Fruit fly (Drosophila melanogaster) whole organism, embryonic: ENCODE measurements around the gene CG13114.

Source experiments
- CG10959 ChIP-seq: fragments of 200-800 bp; sonication (Bioruptor generic); IDR thresholded peaks from 2 replicates; pipeline ENCODE4 v1.3.6; 2022; ENCODE audit warnings: missing biosample characterization, missing genetic modification characterization
- CG11695 ChIP-seq: fragments of 200-800 bp; sonication (Bioruptor generic); IDR thresholded peaks from 3 replicates; pipeline ENCODE4 v1.3.6; 2022; ENCODE audit warnings: missing biosample characterization, missing genetic modification characterization
- CG12299 ChIP-seq: fragments of 200-800 bp; sonication (Bioruptor generic); optimal IDR thresholded peaks from 2 replicates; lab custom pipeline; 2018; ENCODE audit warnings: missing biosample characterization, mild to moderate bottlenecking, missing genetic modification characterization
- CG12659 ChIP-seq: fragments of 200-800 bp; sonication (Bioruptor generic); optimal IDR thresholded peaks from 3 replicates; lab custom pipeline; 2017; ENCODE audit warnings: mild to moderate bottlenecking, missing biosample characterization, missing genetic modification reagents, missing genetic modification characterization
- CG1602 ChIP-seq: fragments of 200-800 bp; sonication (Bioruptor generic); optimal IDR thresholded peaks from 3 replicates; lab custom pipeline; 2016; ENCODE audit warnings: missing biosample characterization, missing genetic modification characterization
- CG1832 ChIP-seq: fragments of 200-800 bp; sonication (Bioruptor generic); optimal IDR thresholded peaks from 2 replicates; lab custom pipeline; 2017; ENCODE audit warnings: missing biosample characterization, mild to moderate bottlenecking, missing genetic modification characterization, inconsistent platforms
- CG2120 ChIP-seq: fragments of 200-800 bp; sonication (Bioruptor generic); optimal IDR thresholded peaks from 3 replicates; lab custom pipeline; 2016; ENCODE audit warnings: missing biosample characterization, missing genetic modification characterization
- CG2875 ChIP-seq: fragments of 200-800 bp; sonication (Bioruptor generic); optimal IDR thresholded peaks from 2 replicates; lab custom pipeline; 2017; ENCODE audit warnings: missing biosample characterization, mild to moderate bottlenecking, missing genetic modification characterization, missing genetic modification reagents
- CG34422 ChIP-seq: fragments of 200-800 bp; sonication (Bioruptor generic); IDR thresholded peaks from 3 replicates; pipeline ENCODE4 v1.3.6; 2022; ENCODE audit warnings: missing biosample characterization, missing genetic modification characterization
- CG3995 ChIP-seq: fragments of 200-800 bp; sonication (Bioruptor generic); optimal IDR thresholded peaks from 3 replicates; lab custom pipeline; 2016; ENCODE audit warnings: missing biosample characterization, missing genetic modification characterization
- CG4424 ChIP-seq: fragments of 200-800 bp; sonication (Bioruptor generic); optimal IDR thresholded peaks from 3 replicates; lab custom pipeline; 2016; ENCODE audit warnings: missing biosample characterization, missing genetic modification characterization
- CG7271 ChIP-seq: fragments of 200-800 bp; sonication (Bioruptor generic); optimal IDR thresholded peaks from 2 replicates; lab custom pipeline; 2018; ENCODE audit warnings: missing biosample characterization, mild to moderate bottlenecking, missing genetic modification characterization, moderate library complexity
- CG7372 ChIP-seq: fragments of 200-800 bp; sonication (Bioruptor generic); IDR thresholded peaks from 2 replicates; pipeline ENCODE4 v1.3.6; 2022; ENCODE audit warnings: missing biosample characterization, missing genetic modification characterization
- CG8290 ChIP-seq, 3 experiments: fragments of 200-800 bp; sonication (Bioruptor generic); optimal IDR thresholded peaks; 2 replicates each; lab custom pipeline; 2016 to 2019; ENCODE audit warnings: missing biosample characterization in 3 of 3, missing genetic modification characterization in 3 of 3, mild to moderate bottlenecking in 2 of 3, moderate library complexity in 1 of 3
- CG9876 ChIP-seq: fragments of 200-800 bp; sonication (Bioruptor generic); optimal IDR thresholded peaks from 2 replicates; lab custom pipeline; 2016; ENCODE audit warnings: missing biosample characterization, missing genetic modification characterization
- E2f2 ChIP-seq: fragments of 200-800 bp; sonication (Bioruptor generic); IDR thresholded peaks from 2 replicates; pipeline ENCODE4 v1.3.6; 2022; ENCODE audit warnings: missing biosample characterization, missing genetic modification characterization
- Eip74EF ChIP-seq, 2 experiments: fragments of 200-800 bp in 1 of 2; fragments of >200 bp in 1 of 2; sonication (Bioruptor generic) in 1 of 2; optimal IDR thresholded peaks; 2 replicates each; lab custom pipeline; 2017 to 2019; ENCODE audit warnings: missing biosample characterization in 2 of 2, missing genetic modification characterization in 2 of 2, mild to moderate bottlenecking in 1 of 2, moderate library complexity in 1 of 2
- Ets97D ChIP-seq: fragments of 200-800 bp; sonication (Bioruptor generic); optimal IDR thresholded peaks from 3 replicates; lab custom pipeline; 2016; ENCODE audit warnings: missing biosample characterization, missing genetic modification characterization
- Fer2 ChIP-seq: fragments of 200-800 bp; sonication (Bioruptor generic); optimal IDR thresholded peaks from 2 replicates; lab custom pipeline; 2018; ENCODE audit warnings: missing biosample characterization, mild to moderate bottlenecking, missing genetic modification characterization, moderate library complexity
- Hey ChIP-seq: fragments of 200-800 bp; sonication (Bioruptor generic); optimal IDR thresholded peaks from 3 replicates; lab custom pipeline; 2018; ENCODE audit warnings: missing biosample characterization, mild to moderate bottlenecking, missing genetic modification characterization
- Lim3 ChIP-seq: fragments of 200-800 bp; sonication (Bioruptor generic); IDR thresholded peaks from 2 replicates; pipeline ENCODE4 v1.3.6; 2022; ENCODE audit warnings: missing biosample characterization, missing genetic modification characterization
- Mrtf ChIP-seq: fragments of 200-800 bp; sonication (Bioruptor generic); IDR thresholded peaks from 3 replicates; pipeline ENCODE4 v1.3.6; 2022; ENCODE audit warnings: missing biosample characterization, missing genetic modification characterization
- Oaz ChIP-seq: fragments of 200-800 bp; sonication (Bioruptor generic); IDR thresholded peaks from 2 replicates; pipeline ENCODE4 v1.3.6; 2022; ENCODE audit warnings: missing biosample characterization, missing genetic modification characterization
- Poxn ChIP-seq: fragments of 200-800 bp; sonication (Bioruptor generic); IDR thresholded peaks from 2 replicates; pipeline ENCODE4 v1.3.6; 2022; ENCODE audit warnings: missing biosample characterization, missing genetic modification characterization
- Scr ChIP-seq: fragments of 200-800 bp; sonication (Bioruptor generic); IDR thresholded peaks from 2 replicates; pipeline ENCODE4 v1.3.6; 2022; ENCODE audit warnings: missing biosample characterization, missing genetic modification characterization; ENCODE audit not compliant: partially characterized antibody
- ato ChIP-seq: fragments of 200-800 bp; sonication (Bioruptor generic); IDR thresholded peaks from 2 replicates; pipeline ENCODE4 v1.3.6; 2022; ENCODE audit warnings: missing biosample characterization, missing genetic modification characterization; ENCODE audit not compliant: partially characterized antibody
- az2 ChIP-seq: fragments of 200-800 bp; sonication (Bioruptor generic); optimal IDR thresholded peaks from 3 replicates; lab custom pipeline; 2016; ENCODE audit warnings: missing biosample characterization, missing genetic modification characterization
- caup ChIP-seq: fragments of 200-800 bp; sonication (Bioruptor generic); optimal IDR thresholded peaks from 3 replicates; lab custom pipeline; 2017; ENCODE audit warnings: missing biosample characterization, mild to moderate bottlenecking, missing genetic modification characterization, moderate library complexity; ENCODE audit not compliant: severe bottlenecking
- chinmo ChIP-seq: fragments of 200-800 bp; sonication (Bioruptor generic); IDR thresholded peaks from 4 replicates; pipeline ENCODE4 v1.3.6; 2022; ENCODE audit warnings: missing biosample characterization, missing genetic modification characterization; ENCODE audit not compliant: partially characterized antibody
- cwo ChIP-seq: fragments of 200-800 bp; sonication (Bioruptor generic); optimal IDR thresholded peaks from 3 replicates; lab custom pipeline; 2017; ENCODE audit warnings: missing biosample characterization, missing genetic modification characterization, mild to moderate bottlenecking, moderate library complexity, missing genetic modification reagents
- fd102C ChIP-seq: fragments of 200-800 bp; sonication (Bioruptor generic); optimal IDR thresholded peaks from 2 replicates; lab custom pipeline; 2018; ENCODE audit warnings: missing biosample characterization, mild to moderate bottlenecking, missing genetic modification characterization, moderate library complexity
- gfzf ChIP-seq: fragments of 200-800 bp; sonication (Bioruptor generic); optimal IDR thresholded peaks from 2 replicates; lab custom pipeline; 2016; ENCODE audit warnings: missing biosample characterization, mild to moderate bottlenecking, missing genetic modification characterization, moderate library complexity
- inv ChIP-seq: fragments of 200-800 bp; sonication (Bioruptor generic); IDR thresholded peaks from 2 replicates; pipeline ENCODE4 v1.3.6; 2022; ENCODE audit warnings: missing biosample characterization, missing genetic modification characterization; ENCODE audit not compliant: partially characterized antibody
- jumu ChIP-seq: fragments of 200-800 bp; sonication (Bioruptor generic); optimal IDR thresholded peaks from 3 replicates; lab custom pipeline; 2016; ENCODE audit warnings: missing biosample characterization, missing genetic modification characterization
- lov ChIP-seq, 2 experiments: fragments of 200-800 bp in 1 of 2; fragments of >200 bp in 1 of 2; sonication (Bioruptor generic) in 1 of 2; IDR thresholded peaks in 1 of 2; optimal IDR thresholded peaks in 1 of 2; 2 replicates in 1 of 2; 3 replicates in 1 of 2; pipeline versions ENCODE4 v1.3.6 to Lab custom; 2017 to 2022; ENCODE audit warnings: missing biosample characterization in 1 of 2, missing genetic modification characterization in 1 of 2
- mam ChIP-seq: fragments of 200-800 bp; sonication (Bioruptor generic); optimal IDR thresholded peaks from 3 replicates; lab custom pipeline; 2016; ENCODE audit warnings: missing biosample characterization, missing genetic modification characterization
- p53 ChIP-seq: fragments of 200-800 bp; sonication (Bioruptor generic); optimal IDR thresholded peaks from 2 replicates; lab custom pipeline; 2016; ENCODE audit warnings: missing biosample characterization, missing genetic modification characterization
- pb ChIP-seq: fragments of 200-800 bp; sonication (Bioruptor generic); optimal IDR thresholded peaks from 3 replicates; lab custom pipeline; 2016; ENCODE audit warnings: missing biosample characterization, missing genetic modification characterization
- pros ChIP-seq: fragments of 200-800 bp; sonication (Bioruptor generic); optimal IDR thresholded peaks from 3 replicates; lab custom pipeline; 2019; ENCODE audit warnings: missing biosample characterization, mild to moderate bottlenecking, missing genetic modification characterization, moderate library complexity
- sim ChIP-seq: fragments of 200-800 bp; sonication (Bioruptor generic); IDR thresholded peaks from 2 replicates; pipeline ENCODE4 v1.3.6; 2022; ENCODE audit warnings: missing biosample characterization, missing genetic modification characterization
- sna ChIP-seq: fragments of 200-800 bp; sonication (Bioruptor generic); IDR thresholded peaks from 2 replicates; pipeline ENCODE4 v1.3.6; 2022; ENCODE audit warnings: missing biosample characterization, missing genetic modification characterization; ENCODE audit not compliant: partially characterized antibody
- tup ChIP-seq: fragments of 200-800 bp; sonication (Bioruptor generic); optimal IDR thresholded peaks from 2 replicates; lab custom pipeline; 2016; ENCODE audit warnings: missing biosample characterization, mild to moderate bottlenecking, missing genetic modification characterization, moderate library complexity
- twi ChIP-seq: fragments of 200-800 bp; optimal IDR thresholded peaks from 2 replicates; lab custom pipeline; 2019; ENCODE audit warnings: missing biosample characterization, mild to moderate bottlenecking, missing genetic modification characterization, moderate library complexity
- usp ChIP-seq: fragments of >200 bp; optimal IDR thresholded peaks from 2 replicates; lab custom pipeline; 2017; ENCODE audit warnings: missing biosample characterization, missing genetic modification characterization
- vfl ChIP-seq: fragments of 200-800 bp; sonication (Bioruptor generic); optimal IDR thresholded peaks from 2 replicates; lab custom pipeline; 2016; ENCODE audit warnings: missing biosample characterization, missing genetic modification characterization
- vvl ChIP-seq: fragments of 200-800 bp; sonication (Bioruptor generic); IDR thresholded peaks from 2 replicates; pipeline ENCODE4 v1.3.6; 2022; ENCODE audit warnings: missing biosample characterization, missing genetic modification characterization
- zfh2 ChIP-seq: fragments of 200-800 bp; sonication (Bioruptor generic); optimal IDR thresholded peaks from 2 replicates; lab custom pipeline; 2016; ENCODE audit warnings: missing biosample characterization, missing genetic modification characterization

The CG13114 gene

DNA sequence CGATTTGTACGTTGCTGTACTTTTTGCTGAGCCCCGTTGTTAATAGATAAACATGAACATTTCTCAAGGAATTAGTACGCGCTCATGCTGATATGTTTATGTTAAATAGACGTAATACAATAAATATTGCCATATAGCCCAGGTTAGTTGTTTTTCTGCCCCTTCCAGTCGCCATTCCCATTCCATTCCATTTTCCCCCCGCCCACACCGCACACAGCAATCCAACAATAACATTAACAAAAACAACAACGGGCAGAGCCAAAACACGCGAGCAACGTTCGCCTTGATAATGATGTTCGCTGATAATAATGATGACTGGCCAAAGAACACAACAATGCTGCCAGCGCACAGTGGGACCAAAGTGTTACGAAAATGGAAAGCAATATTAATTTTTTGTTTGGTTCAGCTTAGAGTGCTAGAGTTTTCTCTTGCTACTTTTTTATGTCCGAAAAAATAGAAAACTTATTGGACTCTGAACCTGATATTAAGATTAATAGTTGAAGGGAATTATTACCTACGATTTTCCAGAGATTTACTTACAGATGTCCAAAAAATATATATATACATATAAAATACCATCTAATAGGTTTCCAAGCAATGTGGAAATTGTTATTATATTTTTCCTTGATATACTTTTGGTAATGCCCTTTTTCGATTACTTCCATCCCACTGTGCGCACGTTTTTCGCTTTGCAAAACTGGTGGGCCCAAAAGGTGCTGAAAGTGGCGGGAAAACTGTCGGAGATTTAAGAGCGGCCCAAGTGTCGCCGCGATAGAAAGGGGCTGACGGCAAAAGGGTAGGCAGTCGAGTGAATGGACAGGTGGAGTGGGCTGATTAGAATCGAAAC, 24.2 kb downstream of the CG13114 start (continued):
- TF ChIP-seq usp (GFP tag; lab: Kevin White, UChicago) (no peak), Oaz (GFP tag; lab: Robert Waterston, UW) (peak; percentile 86), zfh2 (GFP tag; lab: Kevin White, UChicago) (peak; percentile 87), CG10959 (GFP tag; lab: Robert Waterston, UW) (peak; percentile 68), jumu (GFP tag; lab: Kevin White, UChicago) (peak; percentile 74), Mrtf (GFP tag; lab: Robert Waterston, UW) (peak; percentile 89), sna (GFP tag; lab: Robert Waterston, UW) (no peak), CG2120 (GFP tag; lab: Kevin White, UChicago) (peak; percentile 95), Poxn (GFP tag; lab: Robert Waterston, UW) (peak; percentile 78), Hey (peak; percentile 35), mam (GFP tag; lab: Kevin White, UChicago) (peak; percentile 83), CG4424 (GFP tag; lab: Kevin White, UChicago) (peak; percentile 97), CG8290 (GFP tag; optimal IDR thresholded peaks at IDR 0.05; lab: Kevin White, UChicago) (peak; percentile 92), CG8290 (tag; optimal IDR thresholded peaks at IDR 0.05; lab: Kevin White, UChicago) (peak; percentile 59 to 76), Lim3 (GFP tag; lab: Robert Waterston, UW) (peak; percentile 44; the same call in 1 of the 2 replicates), CG7372 (GFP tag; lab: Robert Waterston, UW) (peak; percentile 93), cwo (GFP tag; lab: Kevin White, UChicago) (peak; percentile 98), Fer2 (tag; lab: Kevin White, UChicago) (peak; percentile 90), vfl (GFP tag; lab: Kevin White, UChicago) (peak; percentile 92), inv (peak; percentile 47), vvl (peak; percentile 92), lov (optimal IDR thresholded peaks at IDR 0.05; lab: Kevin White, UChicago) (no peak), lov (GFP tag; IDR thresholded peaks at IDR 0.05; lab: Robert Waterston, UW) (0 out of 3 replicates have a peak, but pooled peaks have one; percentile 45), fd102C (GFP tag; lab: Kevin White, UChicago) (peak; percentile 59), sim (GFP tag; lab: Robert Waterston, UW) (peak; percentile 76; the same call in 1 of the 2 replicates), ato (GFP tag; lab: Robert Waterston, UW) (no peak), CG1832 (GFP tag; lab: Kevin White, UChicago) (no peak), CG12299 (tag; lab: Kevin White, UChicago) (peak; percentile 95), CG2875 (GFP tag; lab: Kevin White, UChicago) (peak; percentile 96), Ets97D (GFP tag; lab: Kevin White, UChicago) (peak; percentile 76), CG1602 (peak; percentile 91), pb (GFP tag; lab: Kevin White, UChicago) (peak; percentile 71), CG7271 (tag; lab: Kevin White, UChicago) (peak; percentile 56), gfzf (no peak), pros (GFP tag; lab: Kevin White, UChicago) (peak; percentile 44), p53 (GFP tag; lab: Kevin White, UChicago) (peak; percentile 39), Scr (GFP tag; lab: Robert Waterston, UW) (peak; percentile 48), twi (tag; lab: Kevin White, UChicago) (peak; percentile 92), Eip74EF (GFP tag; optimal IDR thresholded peaks at IDR 0.05; lab: Kevin White, UChicago) (peak in 1 of 2 experiments; percentile 95), tup (GFP tag; lab: Kevin White, UChicago) (peak; percentile 82), CG11695 (peak; percentile 96), chinmo (no peak), CG3995 (GFP tag; lab: Kevin White, UChicago) (peak; percentile 69), az2 (GFP tag; lab: Kevin White, UChicago) (peak; percentile 95), caup (GFP tag; lab: Kevin White, UChicago) (peak; percentile 97), CG34422 (GFP tag; lab: Robert Waterston, UW) (peak; percentile 91), CG12659 (GFP tag; lab: Kevin White, UChicago) (peak; percentile 98), E2f2 (GFP tag; lab: Robert Waterston, UW) (peak; percentile 76), CG9876 (peak; percentile 66)
